Worm (Caenorhabditis elegans): Measurements from ENCODE around the gene gdi-1.

gdi-1 gene

ce11 chrIV:14769218-14769835 lies 23.4 kb downstream of the gdi-1 start, which contains the start of gene Y57G11C.43:
TSS of gene Y57G11C.43 (plus strand) at chrIV:14769441.
- TF ChIP-seq ama-1 (optimal IDR thresholded peaks at IDR 0.05) (no peak), fos-1 (tag; optimal IDR thresholded peaks at IDR 0.05) (no peak), lsy-2 (tag; optimal IDR thresholded peaks at IDR 0.05) (no peak), ztf-11 (tag; optimal IDR thresholded peaks at IDR 0.05) (no peak), blmp-1 (tag; optimal IDR thresholded peaks at IDR 0.05; ENCODE audit: insufficient read depth) (no peak), ceh-16 (tag; optimal IDR thresholded peaks at IDR 0.05) (no peak), peb-1 (tag; optimal IDR thresholded peaks at IDR 0.05) (no peak), gmeb-1 (tag; optimal IDR thresholded peaks at IDR 0.05) (no peak), nhr-10 (tag; optimal IDR thresholded peaks at IDR 0.05) (no peak), sma-9 (GFP tag; optimal IDR thresholded peaks at IDR 0.05) (no peak), sma-9 (tag; optimal IDR thresholded peaks at IDR 0.05) (no peak), sem-4 (tag; optimal IDR thresholded peaks at IDR 0.05) (no peak), lin-11 (tag; optimal IDR thresholded peaks at IDR 0.05) (no peak), nhr-11 (tag; optimal IDR thresholded peaks at IDR 0.05) (no peak), nhr-25 (tag; optimal IDR thresholded peaks at IDR 0.05) (no peak)

ce11 chrIV:14767693-14768251 lies 24.9 kb downstream of the gdi-1 start, which contains the start of the genes mrps-7 and Y57G11C.3:
TSS of gene mrps-7 (minus strand) at chrIV:14767730.
TSS of gene Y57G11C.3 (plus strand) at chrIV:14768201.
- TF ChIP-seq nhr-23 (tag; optimal IDR thresholded peaks at IDR 0.05), result no peak
- peak; percentile 82 for TF ChIP-seq lin-39 (tag; optimal IDR thresholded peaks at IDR 0.05)
- TF ChIP-seq ztf-11 (tag; optimal IDR thresholded peaks at IDR 0.05), result peak; percentile 55
- peak; percentile 68 for TF ChIP-seq fos-1 (tag; optimal IDR thresholded peaks at IDR 0.05)
- TF ChIP-seq nhr-237 (tag; optimal IDR thresholded peaks at IDR 0.05), result no peak
- TF ChIP-seq sma-3 (GFP tag; optimal IDR thresholded peaks at IDR 0.05), result peak; percentile 93
- no peak for TF ChIP-seq nhr-11 (tag; optimal IDR thresholded peaks at IDR 0.05)
- peak; percentile 71 for TF ChIP-seq sem-4 (tag; optimal IDR thresholded peaks at IDR 0.05)
- TF ChIP-seq ceh-16 (tag; optimal IDR thresholded peaks at IDR 0.05), result peak; percentile 86
- peak; percentile 88 for TF ChIP-seq F13H6.1 (tag; optimal IDR thresholded peaks at IDR 0.05)
- TF ChIP-seq nhr-129 (tag; optimal IDR thresholded peaks at IDR 0.05), result peak; percentile 95
- no peak for TF ChIP-seq ZK546.5 (tag; optimal IDR thresholded peaks at IDR 0.05)
- TF ChIP-seq peb-1 (tag; optimal IDR thresholded peaks at IDR 0.05), result no peak
- TF ChIP-seq unc-55 (GFP tag; optimal IDR thresholded peaks at IDR 0.05), result peak; percentile 99
- no peak for TF ChIP-seq nhr-12 (tag; optimal IDR thresholded peaks at IDR 0.05)
- TF ChIP-seq nhr-10 (tag; optimal IDR thresholded peaks at IDR 0.05), result peak; percentile 47
- peak; percentile 91 for TF ChIP-seq mab-5 (tag; optimal IDR thresholded peaks at IDR 0.05)
- peak; percentile 86 for TF ChIP-seq egl-27 (tag; optimal IDR thresholded peaks at IDR 0.05)
- no peak for TF ChIP-seq dmd-4 (tag; optimal IDR thresholded peaks at IDR 0.05)
- no peak for TF ChIP-seq elt-3 (tag; optimal IDR thresholded peaks at IDR 0.05)
- no peak for TF ChIP-seq elt-1 (tag; optimal IDR thresholded peaks at IDR 0.05)
- no peak for TF ChIP-seq ztf-1 (GFP tag; conservative IDR thresholded peaks at IDR 0.05)
- peak; percentile 91 for TF ChIP-seq lin-11 (tag; optimal IDR thresholded peaks at IDR 0.05)
- peak; percentile 83 for TF ChIP-seq snpc-4 (tag; optimal IDR thresholded peaks at IDR 0.05)
- no peak for TF ChIP-seq mbf-1 (tag; optimal IDR thresholded peaks at IDR 0.05)
- peak; percentile 91 to 95 for TF ChIP-seq lsy-2 (tag; optimal IDR thresholded peaks at IDR 0.05)
- no peak for TF ChIP-seq alr-1 (tag; optimal IDR thresholded peaks at IDR 0.05)
- TF ChIP-seq unc-39 (tag; optimal IDR thresholded peaks at IDR 0.05), result no peak
- TF ChIP-seq C34F6.9 (tag; optimal IDR thresholded peaks at IDR 0.05), result peak; percentile 97
- TF ChIP-seq skn-1 (tag; optimal IDR thresholded peaks at IDR 0.05), result no peak
- peak; percentile 93 for TF ChIP-seq nhr-21 (tag; optimal IDR thresholded peaks at IDR 0.05)
- TF ChIP-seq R02D3.7 (tag; optimal IDR thresholded peaks at IDR 0.05), result peak; percentile 96
- TF ChIP-seq unc-62 (GFP tag; optimal IDR thresholded peaks at IDR 0.05), result no peak
- peak; percentile 73 for TF ChIP-seq zag-1 (tag; optimal IDR thresholded peaks at IDR 0.05)
- TF ChIP-seq blmp-1 (tag; optimal IDR thresholded peaks at IDR 0.05; ENCODE audit: insufficient read depth), result peak; percentile 70
- peak; percentile 90 for TF ChIP-seq nhr-6 (tag; optimal IDR thresholded peaks at IDR 0.05)
- no peak for TF ChIP-seq aly-2 (tag; optimal IDR thresholded peaks at IDR 0.05)
- peak; percentile 79 for TF ChIP-seq ztf-4 (tag; optimal IDR thresholded peaks at IDR 0.05)
- peak; percentile 91 for TF ChIP-seq gmeb-1 (tag; optimal IDR thresholded peaks at IDR 0.05)
- peak; percentile 37 for TF ChIP-seq nhr-77 (tag; optimal IDR thresholded peaks at IDR 0.05)
- peak; percentile 72 for TF ChIP-seq ama-1 (optimal IDR thresholded peaks at IDR 0.05)
- peak; percentile 70 to 78 for TF ChIP-seq mdl-1 (tag; optimal IDR thresholded peaks at IDR 0.05)
- TF ChIP-seq lin-13 (GFP tag; optimal IDR thresholded peaks at IDR 0.05), result peak; percentile 93
- peak; percentile 92 for TF ChIP-seq nhr-25 (tag; optimal IDR thresholded peaks at IDR 0.05)
- peak; percentile 89 for TF ChIP-seq sma-9 (GFP tag; optimal IDR thresholded peaks at IDR 0.05)
- no peak for TF ChIP-seq sma-9 (tag; optimal IDR thresholded peaks at IDR 0.05)
- TF ChIP-seq crh-2 (tag; optimal IDR thresholded peaks at IDR 0.05), result peak; percentile 94
- TF ChIP-seq ceh-82 (tag; optimal IDR thresholded peaks at IDR 0.05), result peak; percentile 63
- TF ChIP-seq Y55F3AM.14 (GFP tag; optimal IDR thresholded peaks at IDR 0.05), result peak; percentile 14

Measured in whole organism, L2 larva.